Worm (Caenorhabditis elegans) whole organism, L1 larva: ENCODE measurements around the gene Y37D8A.4.

ENCODE experiments used
- F16B12.6 ChIP-seq: fragments of 150-350 bp; optimal IDR thresholded peaks from 2 replicates; lab custom pipeline; 2014; ENCODE audit warnings: missing biosample characterization, missing genetic modification characterization
- aly-2 ChIP-seq: fragments of 150-350 bp; optimal IDR thresholded peaks from 2 replicates; lab custom pipeline; 2014; ENCODE audit warnings: missing biosample characterization, missing genetic modification characterization
- blmp-1 ChIP-seq: fragments of 150-350 bp; optimal IDR thresholded peaks from 2 replicates; lab custom pipeline; 2014; ENCODE audit warnings: missing biosample characterization, missing genetic modification characterization
- nhr-76 ChIP-seq: sonication (generic microtip); optimal IDR thresholded peaks from 2 replicates; lab custom pipeline; 2017; ENCODE audit warnings: missing biosample characterization, missing genetic modification characterization

ce11 chrIII:12851034-12851433, 12.3 kb upstream of the Y37D8A.4 start:
- no peak for TF ChIP-seq F16B12.6 (tag; lab: Kevin White, UChicago)
- TF ChIP-seq nhr-76 (tag; lab: Kevin White, UChicago): no peak
- TF ChIP-seq aly-2: no peak
- TF ChIP-seq blmp-1 (tag; lab: Kevin White, UChicago): peak; percentile 97
